Worm (Caenorhabditis elegans) whole organism, L3 larva: ENCODE measurements around the gene T23B7.3.
"Not testable (repeated sequence)": the region's sequence is repeated elsewhere in the genome, so short reads cannot be mapped to it uniquely, and the experiment has no call there.

Experiments used
- R02D3.7 ChIP-seq: fragments of 150-350 bp; optimal IDR thresholded peaks from 2 replicates; lab custom pipeline; 2014; ENCODE audit warnings: missing biosample characterization, missing genetic modification characterization
- ama-1 ChIP-seq: fragments of 150-350 bp; optimal IDR thresholded peaks from 2 replicates; lab custom pipeline; 2018
- ceh-16 ChIP-seq: sonication (generic microtip); optimal IDR thresholded peaks from 2 replicates; lab custom pipeline; 2017; ENCODE audit warnings: missing biosample characterization, missing genetic modification characterization
- ceh-28 ChIP-seq: fragments of 150-350 bp; optimal IDR thresholded peaks from 2 replicates; lab custom pipeline; 2014; ENCODE audit warnings: missing biosample characterization, missing genetic modification reagents, missing genetic modification characterization
- ceh-9 ChIP-seq: sonication (generic microtip); optimal IDR thresholded peaks from 2 replicates; lab custom pipeline; 2018; ENCODE audit warnings: missing biosample characterization, missing genetic modification characterization
- egl-27 ChIP-seq: sonication (generic microtip); optimal IDR thresholded peaks from 4 replicates; lab custom pipeline; 2017; ENCODE audit warnings: missing biosample characterization, missing genetic modification reagents, missing genetic modification characterization
- egl-5 ChIP-seq: fragments of 150-350 bp; optimal IDR thresholded peaks from 2 replicates; lab custom pipeline; 2017; ENCODE audit warnings: missing biosample characterization, missing genetic modification reagents, missing genetic modification characterization, inconsistent platforms
- eor-1 ChIP-seq, 2 experiments: fragments of 150-350 bp; optimal IDR thresholded peaks; 2 replicates each; lab custom pipeline; 2014 to 2018; ENCODE audit warnings: missing biosample characterization in 2 of 2, missing genetic modification characterization in 2 of 2
- fkh-2 ChIP-seq: fragments of 150-350 bp; optimal IDR thresholded peaks from 2 replicates; lab custom pipeline; 2014; ENCODE audit warnings: missing biosample characterization, missing genetic modification reagents, missing genetic modification characterization
- hmg-11 ChIP-seq: sonication (generic microtip); optimal IDR thresholded peaks from 2 replicates; lab custom pipeline; 2016; ENCODE audit warnings: missing genetic modification characterization, missing compliant biosample characterization
- lin-15B ChIP-seq: fragments of 150-350 bp; optimal IDR thresholded peaks from 2 replicates; lab custom pipeline; 2014; ENCODE audit warnings: missing biosample characterization, missing genetic modification characterization
- lsy-12 ChIP-seq: sonication (generic microtip); optimal IDR thresholded peaks from 2 replicates; lab custom pipeline; 2016; ENCODE audit warnings: mild to moderate bottlenecking, missing genetic modification characterization, missing compliant biosample characterization
- mml-1 ChIP-seq: fragments of 150-350 bp; sonication (generic microtip); optimal IDR thresholded peaks from 3 replicates; lab custom pipeline; 2014; ENCODE audit warnings: missing biosample characterization, missing genetic modification characterization
- nfya-1 ChIP-seq: sonication (generic microtip); optimal IDR thresholded peaks from 2 replicates; lab custom pipeline; 2017; ENCODE audit warnings: missing genetic modification characterization, mild to moderate bottlenecking, missing compliant biosample characterization, antibody characterized with exemption, moderate library complexity; ENCODE audit not compliant: insufficient read depth
- nhr-11 ChIP-seq: fragments of 150-350 bp; optimal IDR thresholded peaks from 2 replicates; lab custom pipeline; 2014; ENCODE audit warnings: missing biosample characterization, missing genetic modification characterization
- nhr-12 ChIP-seq: fragments of 150-350 bp; optimal IDR thresholded peaks from 2 replicates; lab custom pipeline; 2014; ENCODE audit warnings: missing biosample characterization, missing genetic modification characterization
- nhr-23 ChIP-seq: fragments of 150-350 bp; optimal IDR thresholded peaks from 2 replicates; lab custom pipeline; 2014; ENCODE audit warnings: missing biosample characterization, missing genetic modification reagents, missing genetic modification characterization
- nhr-237 ChIP-seq: fragments of 150-350 bp; optimal IDR thresholded peaks from 2 replicates; lab custom pipeline; 2014; ENCODE audit warnings: missing biosample characterization, missing genetic modification characterization
- nhr-25 ChIP-seq: sonication (generic microtip); optimal IDR thresholded peaks from 2 replicates; lab custom pipeline; 2017; ENCODE audit warnings: missing biosample characterization, missing genetic modification characterization
- nhr-28 ChIP-seq: fragments of 150-350 bp; optimal IDR thresholded peaks from 2 replicates; lab custom pipeline; 2014; ENCODE audit warnings: missing biosample characterization, missing genetic modification characterization
- nhr-43 ChIP-seq: sonication (generic microtip); optimal IDR thresholded peaks from 2 replicates; lab custom pipeline; 2016; ENCODE audit warnings: mild to moderate bottlenecking, missing genetic modification characterization, missing compliant biosample characterization; ENCODE audit not compliant: poor library complexity, severe bottlenecking
- nhr-67 ChIP-seq: fragments of 150-350 bp; optimal IDR thresholded peaks from 2 replicates; lab custom pipeline; 2014; ENCODE audit warnings: missing biosample characterization, missing genetic modification characterization
- nhr-76 ChIP-seq: fragments of 150-350 bp; sonication (generic microtip); optimal IDR thresholded peaks from 5 replicates; lab custom pipeline; 2014; ENCODE audit warnings: missing biosample characterization, missing genetic modification characterization
- pha-4 ChIP-seq: fragments of 150-350 bp; optimal IDR thresholded peaks from 2 replicates; lab custom pipeline; 2014; ENCODE audit warnings: missing biosample characterization, missing genetic modification reagents, missing genetic modification characterization
- pqm-1 ChIP-seq: fragments of 150-350 bp; optimal IDR thresholded peaks from 2 replicates; lab custom pipeline; 2017; ENCODE audit warnings: missing biosample characterization, missing genetic modification characterization, inconsistent platforms
- snpc-4 ChIP-seq: fragments of 150-350 bp; optimal IDR thresholded peaks from 2 replicates; lab custom pipeline; 2014; ENCODE audit warnings: missing biosample characterization, missing genetic modification characterization
- zag-1 ChIP-seq: fragments of 150-350 bp; optimal IDR thresholded peaks from 2 replicates; lab custom pipeline; 2014; ENCODE audit warnings: missing biosample characterization, missing genetic modification characterization
- ztf-11 ChIP-seq: fragments of 150-350 bp; optimal IDR thresholded peaks from 2 replicates; lab custom pipeline; 2014; ENCODE audit warnings: missing biosample characterization, missing genetic modification characterization
- ztf-4 ChIP-seq: fragments of 150-350 bp; optimal IDR thresholded peaks from 2 replicates; lab custom pipeline; 2014; ENCODE audit warnings: missing biosample characterization, missing genetic modification characterization

Gene T23B7.3

DNA sequence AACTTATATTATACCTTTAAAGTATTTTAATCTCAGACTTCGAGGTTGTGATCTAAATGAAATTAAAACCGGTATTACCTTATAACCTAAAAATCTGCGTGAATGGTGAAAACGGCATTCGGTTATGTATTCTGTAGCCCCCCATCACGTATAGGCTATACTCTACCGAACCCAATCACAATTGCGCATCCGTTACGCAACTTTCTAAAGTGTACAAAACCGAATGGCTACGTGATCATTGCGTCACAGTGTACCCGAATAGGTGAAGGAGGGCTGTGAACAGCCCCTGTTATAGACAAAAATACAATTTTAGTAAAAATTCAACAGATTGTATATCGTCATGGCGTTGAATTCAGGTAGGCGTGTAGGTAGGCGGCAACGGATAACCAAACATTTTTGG, 27.4 kb upstream of the T23B7.3 start:
- no peak for TF ChIP-seq hmg-11 (tag; lab: Kevin White, UChicago)
- TF ChIP-seq mml-1: no peak
- no peak for TF ChIP-seq nhr-43 (tag; lab: Kevin White, UChicago)
- TF ChIP-seq nhr-11 (tag; lab: Kevin White, UChicago): no peak
- no peak for TF ChIP-seq ceh-9 (tag; lab: Kevin White, UChicago)
- no peak for TF ChIP-seq nfya-1
- no peak for TF ChIP-seq ceh-16 (tag; lab: Kevin White, UChicago)
- no peak for TF ChIP-seq egl-5 (tag; lab: Kevin White, UChicago)
- TF ChIP-seq nhr-23: no peak
- TF ChIP-seq fkh-2 (tag; lab: Kevin White, UChicago): no peak
- no peak for TF ChIP-seq ztf-4
- no peak for TF ChIP-seq egl-27 (tag; lab: Kevin White, UChicago)
- TF ChIP-seq nhr-67: no peak

DNA sequence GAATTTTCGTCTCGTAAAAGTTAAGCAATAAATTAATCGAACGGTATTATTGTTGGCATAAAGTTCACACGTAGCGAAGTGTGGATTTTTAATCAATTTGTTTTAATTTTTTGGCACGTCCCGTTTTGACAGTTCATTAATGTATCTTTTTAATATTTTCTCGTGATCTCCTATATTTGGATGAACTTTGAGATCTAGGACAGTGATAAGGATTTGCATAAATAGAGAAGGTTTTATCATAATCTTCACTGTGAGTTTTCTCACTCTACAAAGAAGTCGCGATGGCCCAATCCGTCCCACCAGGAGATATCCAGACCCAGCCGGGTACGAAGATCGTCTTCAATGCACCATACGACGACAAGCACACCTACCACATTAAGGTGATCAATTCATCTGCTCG, 24.9 kb upstream of the T23B7.3 start, which contains the start of the genes C33F10.8 and msp-40:
Gene C33F10.8 (minus strand): TSS at position 101 of the 400 bp plus-strand sequence.
Gene msp-40 (plus strand): TSS at position 282 of the 400 bp plus-strand sequence.
- TF ChIP-seq ama-1 (lab: Kevin White, UChicago); nhr-25 (tag; lab: Kevin White, UChicago); egl-27 (tag; lab: Kevin White, UChicago): not testable (repeated sequence)
- TF ChIP-seq, all 47 proteins: peak for 0; not testable (repeated sequence) for 47

DNA sequence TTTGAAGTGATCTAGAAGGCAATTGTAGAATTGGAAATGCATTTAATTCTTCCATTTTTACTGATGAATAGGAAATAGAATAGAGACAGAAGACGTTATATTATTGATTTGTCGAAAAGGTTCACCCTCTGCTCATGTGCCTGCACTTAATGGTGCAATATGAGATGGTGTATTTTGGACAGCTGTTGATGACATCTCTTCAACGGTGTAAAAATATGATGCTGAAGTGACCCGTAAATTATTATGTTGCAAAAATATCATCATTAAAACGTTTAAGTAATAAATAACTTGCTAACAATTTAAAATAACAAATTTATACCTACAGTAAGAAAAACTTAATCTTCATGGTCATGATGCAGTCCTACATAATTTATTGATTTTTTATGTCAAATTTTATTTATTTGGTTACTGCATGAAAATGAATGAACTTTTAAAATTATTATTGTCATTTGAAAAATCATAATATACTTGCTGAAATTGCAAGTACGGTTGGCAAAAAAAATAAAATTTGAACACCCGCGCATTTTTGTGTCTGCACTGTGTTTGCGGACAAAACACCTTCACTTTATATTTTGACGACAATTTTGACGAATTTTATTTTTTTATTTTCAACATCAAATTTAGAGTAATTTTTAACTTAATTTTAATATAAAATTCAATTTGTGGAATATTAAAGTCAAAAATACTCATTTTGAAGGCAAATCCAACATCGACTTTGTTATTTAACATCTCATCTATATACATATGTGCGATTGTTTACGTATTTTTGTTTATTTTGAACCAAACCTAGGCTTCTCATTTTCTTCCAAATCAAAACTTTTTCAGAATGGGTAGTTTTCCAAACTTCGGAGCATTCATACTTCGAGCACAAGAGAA, 22.0 kb upstream of the T23B7.3 start, which contains the start of the genes fbxb-88 and tbck-1:
Gene fbxb-88 (minus strand): TSS at position 151 of the 876 bp plus-strand sequence.
Gene tbck-1 (plus strand): TSS at position 826 of the 876 bp plus-strand sequence.
- TF ChIP-seq lin-15B (tag; lab: Kevin White, UChicago) (peak; percentile 40), snpc-4 (no peak), nfya-1 (peak; percentile 63), hmg-11 (tag; lab: Kevin White, UChicago) (no peak), ztf-4 (no peak), nhr-237 (tag; lab: Kevin White, UChicago) (no peak), nhr-23 (no peak), ceh-28 (tag; lab: Kevin White, UChicago) (peak; percentile 5), zag-1 (tag; lab: Kevin White, UChicago) (no peak), nhr-25 (tag; lab: Kevin White, UChicago) (no peak)

DNA sequence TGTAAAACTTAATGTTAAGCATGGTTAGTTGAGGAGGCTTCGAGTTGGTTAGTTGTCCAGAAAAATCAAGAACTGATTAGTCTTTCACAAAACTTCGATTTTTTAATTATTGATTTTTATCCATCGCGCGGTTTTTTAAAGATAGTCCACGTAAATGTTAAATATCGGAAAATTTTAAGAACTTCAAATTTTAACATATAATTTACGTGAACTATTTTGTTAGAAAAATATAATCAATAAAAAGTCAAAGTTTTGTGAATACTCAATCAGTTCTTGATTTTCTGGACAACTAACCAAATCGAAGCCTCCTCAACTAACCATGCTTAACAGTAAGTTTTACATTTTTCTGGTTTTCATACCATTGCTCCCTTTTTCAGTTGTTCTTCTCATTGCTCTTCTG, 15.2 kb upstream of the T23B7.3 start, which contains the start of the genes C33F10.11 and C33F10.1:
Gene C33F10.11 (minus strand): TSS at position 101 of the 400 bp plus-strand sequence.
Gene C33F10.1 (plus strand): TSS at position 263 of the 400 bp plus-strand sequence.
- TF ChIP-seq nhr-76 (tag; lab: Kevin White, UChicago): no peak
- TF ChIP-seq nhr-25 (tag; lab: Kevin White, UChicago): no peak
- no peak for TF ChIP-seq eor-1 (tag; optimal IDR thresholded peaks at IDR 0.05; lab: Kevin White, UChicago)

DNA sequence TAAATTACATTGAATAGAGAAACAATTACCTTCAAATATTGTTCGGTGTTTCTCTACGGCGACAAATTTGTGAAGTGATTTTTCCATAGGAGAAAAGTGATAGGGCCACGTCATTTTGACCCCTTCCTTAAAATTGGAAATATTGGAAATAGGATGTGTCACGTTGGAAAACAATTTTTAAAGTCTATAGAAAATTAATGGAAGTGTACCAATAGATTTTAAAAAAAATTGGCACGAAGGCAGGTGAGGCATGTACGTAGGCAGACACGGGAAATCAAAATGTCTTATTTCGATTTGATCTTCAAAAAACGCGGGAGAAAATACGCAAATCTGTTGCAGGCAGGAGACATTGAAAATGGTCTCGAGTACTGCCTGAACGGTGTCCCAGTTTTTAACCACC, 12.3 kb upstream of the T23B7.3 start, which contains the start of gene C33F10.12:
Gene C33F10.12 (minus strand): TSS at position 101 of the 400 bp plus-strand sequence.
- TF ChIP-seq nhr-28 (tag; lab: Kevin White, UChicago) (no peak), pqm-1 (tag; lab: Kevin White, UChicago) (no peak), nhr-12 (tag; lab: Kevin White, UChicago) (no peak), lsy-12 (tag; lab: Kevin White, UChicago) (no peak), R02D3.7 (tag; lab: Kevin White, UChicago) (no peak), pha-4 (no peak)

DNA sequence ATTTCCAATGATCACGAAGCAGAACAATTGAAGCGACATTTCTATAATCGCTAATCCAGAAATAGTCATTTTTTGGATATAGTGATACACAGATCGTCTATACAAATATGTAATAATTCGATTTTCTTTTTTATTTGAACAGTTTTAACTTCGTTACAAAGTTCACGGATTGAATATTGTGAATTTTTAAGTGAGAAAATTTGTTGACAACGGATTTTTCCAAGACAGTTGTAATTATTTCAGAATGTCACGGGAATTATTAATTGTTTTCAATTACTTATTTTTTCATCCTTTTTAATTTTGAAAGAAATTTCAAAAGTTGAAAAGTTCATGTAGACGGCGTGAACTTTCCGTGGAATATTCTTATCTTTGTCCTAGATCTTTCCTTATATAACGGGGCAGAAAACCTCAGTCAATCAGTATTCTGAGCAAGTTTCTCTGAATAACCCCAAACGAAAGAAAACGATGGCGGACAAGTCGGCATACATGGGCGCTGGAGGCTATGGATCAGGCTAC, 7.8 kb upstream of the T23B7.3 start, which contains the start of the genes T23B7.2 and nspd-4:
Gene T23B7.2 (minus strand): TSS at position 101 of the 516 bp plus-strand sequence.
Gene nspd-4 (plus strand): TSS at position 466 of the 516 bp plus-strand sequence.
- TF ChIP-seq zag-1 (tag; lab: Kevin White, UChicago); nfya-1; ztf-11 (tag; lab: Kevin White, UChicago): not testable (repeated sequence)
